Fruit fly (Drosophila melanogaster): Measurements from ENCODE around the gene CG18754.

Gene CG18754

dm6 chr3R:23723381-23724034 is 39.7 kb downstream of the CG18754 start (continued):
- TF ChIP-seq wek (GFP tag; optimal IDR thresholded peaks at IDR 0.05) (peak; percentile 83), CG33213 (GFP tag; optimal IDR thresholded peaks at IDR 0.05) (peak; percentile 61), Eip74EF (GFP tag; optimal IDR thresholded peaks at IDR 0.05) (no peak), CG18476 (GFP tag; optimal IDR thresholded peaks at IDR 0.05) (peak; percentile 37), Optix (GFP tag; IDR thresholded peaks at IDR 0.05) (peak; percentile 42; the same call in 1 of the 3 replicates), gem (tag; optimal IDR thresholded peaks at IDR 0.05) (peak; percentile 48), Mad (GFP tag; optimal IDR thresholded peaks at IDR 0.05) (no peak), CG11695 (GFP tag; IDR thresholded peaks at IDR 0.05) (peak; percentile 44; the same call in 1 of the 3 replicates), HLH54F (GFP tag; optimal IDR thresholded peaks at IDR 0.05) (no peak), grn (GFP tag; optimal IDR thresholded peaks at IDR 0.05) (peak; percentile 71), CG7987 (GFP tag; optimal IDR thresholded peaks at IDR 0.05) (peak; percentile 76), CG10209 (GFP tag; optimal IDR thresholded peaks at IDR 0.05) (peak; percentile 31), zfh2 (GFP tag; optimal IDR thresholded peaks at IDR 0.05) (no peak), Hsf (GFP tag; optimal IDR thresholded peaks at IDR 0.05) (no peak), CG11560 (tag; IDR thresholded peaks at IDR 0.05) (no peak), row (GFP tag; IDR thresholded peaks at IDR 0.05) (no peak), h (optimal IDR thresholded peaks at IDR 0.05) (no peak), Poxn (GFP tag; IDR thresholded peaks at IDR 0.05) (no peak), CG6813 (GFP tag; optimal IDR thresholded peaks at IDR 0.05) (peak; percentile 78), fu2 (GFP tag; optimal IDR thresholded peaks at IDR 0.05) (no peak), CG15479 (GFP tag; optimal IDR thresholded peaks at IDR 0.05) (peak; percentile 22), CG1233 (GFP tag; optimal IDR thresholded peaks at IDR 0.05) (peak; percentile 36), CG11456 (GFP tag; IDR thresholded peaks at IDR 0.05) (0 out of 3 replicates have a peak, but pooled peaks have one; percentile 59), CG32772 (GFP tag; IDR thresholded peaks at IDR 0.05) (no peak), HLHmδ (GFP tag; optimal IDR thresholded peaks at IDR 0.05) (peak; percentile 36), CG17612 (GFP tag; IDR thresholded peaks at IDR 0.05) (no peak), CG33557 (GFP tag; optimal IDR thresholded peaks at IDR 0.05) (peak; percentile 30), tna (GFP tag; IDR thresholded peaks at IDR 0.05; ENCODE audit: partially characterized antibody) (no peak), CG1024 (GFP tag; IDR thresholded peaks at IDR 0.05) (peak; percentile 77), E2f2 (GFP tag; IDR thresholded peaks at IDR 0.05) (peak; percentile 36; the same call in 1 of the 2 replicates)

dm6 chr3R:23724843-23725506 is 41.1 kb downstream of the CG18754 start:
- TF ChIP-seq abd-A (tag; optimal IDR thresholded peaks at IDR 0.05) (no peak), kah (GFP tag; optimal IDR thresholded peaks at IDR 0.05) (no peak), mirr (GFP tag; optimal IDR thresholded peaks at IDR 0.05) (peak; percentile 86), fd102C (GFP tag; optimal IDR thresholded peaks at IDR 0.05) (no peak), CkIIα-i1 (GFP tag; IDR thresholded peaks at IDR 0.05) (no peak), CG8944 (GFP tag; optimal IDR thresholded peaks at IDR 0.05) (no peak), CG30403 (GFP tag; optimal IDR thresholded peaks at IDR 0.05) (no peak), CG9876 (GFP tag; optimal IDR thresholded peaks at IDR 0.05) (no peak), CG3995 (GFP tag; optimal IDR thresholded peaks at IDR 0.05) (no peak), CG18011 (GFP tag; optimal IDR thresholded peaks at IDR 0.05) (no peak), vfl (GFP tag; optimal IDR thresholded peaks at IDR 0.05) (no peak), CG9797 (GFP tag; optimal IDR thresholded peaks at IDR 0.05) (no peak), CG15011 (GFP tag; optimal IDR thresholded peaks at IDR 0.05) (no peak), CG18619 (GFP tag; optimal IDR thresholded peaks at IDR 0.05) (no peak), slbo (GFP tag; IDR thresholded peaks at IDR 0.05) (no peak), CG1602 (GFP tag; optimal IDR thresholded peaks at IDR 0.05) (no peak), Side (GFP tag; optimal IDR thresholded peaks at IDR 0.05) (no peak), H15 (GFP tag; IDR thresholded peaks at IDR 0.05) (no peak), Asciz (GFP tag; optimal IDR thresholded peaks at IDR 0.05) (no peak), fd3F (GFP tag; optimal IDR thresholded peaks at IDR 0.05) (no peak), CG10654 (GFP tag; optimal IDR thresholded peaks at IDR 0.05) (no peak)
